Fruit fly (Drosophila melanogaster) whole organism, wandering third instar larva: ENCODE data around the gene lwr.

Source experiments
- ey ChIP-seq: fragments of 200-800 bp; sonication (Bioruptor generic); optimal IDR thresholded peaks from 2 replicates; lab custom pipeline; 2016; ENCODE audit warnings: missing biosample characterization, missing genetic modification characterization
- h ChIP-seq: fragments of 200-800 bp; sonication (Bioruptor generic); optimal IDR thresholded peaks from 3 replicates; lab custom pipeline; 2016; ENCODE audit warnings: missing biosample characterization, mild to moderate bottlenecking, missing genetic modification characterization

- TF ChIP-seq ey (GFP tag; lab: Kevin White, UChicago) (no peak), h (GFP tag; lab: Kevin White, UChicago) (no peak)
These were observed 23.8 kb downstream of the lwr start for dm6 chr2L:518620-518913.
